Fruit fly (Drosophila melanogaster): ENCODE results near the gene CG33494.

The CG33494 gene

DNA sequence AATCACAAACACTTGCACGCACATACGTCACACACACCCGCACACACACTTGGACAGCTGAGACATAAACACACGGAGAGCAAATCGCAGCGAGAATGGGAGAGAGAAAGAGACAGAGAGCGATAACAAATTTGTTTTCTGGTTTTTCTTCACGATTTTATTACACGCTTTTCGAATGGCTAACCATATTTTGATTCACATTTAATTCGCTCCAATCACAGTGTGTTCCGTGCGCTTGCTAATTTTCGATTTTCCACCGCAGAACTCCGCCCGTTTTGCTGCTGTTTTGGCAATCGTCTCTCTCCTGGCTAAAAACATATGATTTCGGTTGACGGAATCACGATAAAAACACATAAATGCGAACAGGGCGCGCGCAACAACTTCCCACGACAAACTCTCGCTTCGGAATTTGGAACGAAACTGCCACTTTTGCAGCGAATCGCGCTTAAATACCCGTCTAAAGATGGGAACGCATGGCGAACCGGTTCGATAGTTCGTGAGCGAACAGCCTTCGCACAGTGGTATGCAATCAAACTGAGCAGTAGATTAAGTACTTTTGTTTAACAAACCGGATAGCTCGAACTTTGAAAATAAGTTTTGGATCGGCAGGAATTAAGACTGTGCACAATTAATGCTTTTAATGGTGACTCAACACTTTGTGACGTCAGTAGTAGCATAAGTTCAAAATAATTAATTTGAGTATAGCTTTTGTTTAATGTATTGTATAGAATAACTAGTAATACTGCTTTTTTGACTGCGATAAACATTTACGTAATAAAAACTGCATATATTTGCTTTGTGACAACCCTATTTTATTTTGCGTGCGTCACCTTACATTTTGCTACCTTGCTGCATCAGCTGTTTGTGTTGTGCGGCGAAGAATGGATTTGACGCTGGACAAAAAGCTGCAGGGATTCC, 22.1 kb downstream of the CG33494 start, which contains the start of the genes Fur1 and Vps33B (continued):
- TF ChIP-seq CG17829 (tag; optimal IDR thresholded peaks at IDR 0.05) (peak; percentile 98), da (GFP tag; optimal IDR thresholded peaks at IDR 0.05) (peak; percentile 96), Asciz (GFP tag; optimal IDR thresholded peaks at IDR 0.05) (peak; percentile 90), CG12744 (GFP tag; optimal IDR thresholded peaks at IDR 0.05) (peak; percentile 95), croc (GFP tag; conservative IDR thresholded peaks at IDR 0.05) (peak; percentile 92), pita (GFP tag; optimal IDR thresholded peaks at IDR 0.05) (no peak), dimm (GFP tag; IDR thresholded peaks at IDR 0.05) (peak; percentile 86), CG7556 (GFP tag; optimal IDR thresholded peaks at IDR 0.05) (peak; percentile 98), CG34376 (GFP tag; optimal IDR thresholded peaks at IDR 0.05) (peak; percentile 96), aop (GFP tag; IDR thresholded peaks at IDR 0.05) (no peak; the same call in 1 of the 2 replicates), fru (optimal IDR thresholded peaks at IDR 0.05) (no peak), Mad (GFP tag; optimal IDR thresholded peaks at IDR 0.05) (peak; percentile 98), insv (GFP tag; optimal IDR thresholded peaks at IDR 0.05) (peak; percentile 62 to 80), chn (GFP tag; optimal IDR thresholded peaks at IDR 0.05) (peak; percentile 99), Eip74EF (GFP tag; optimal IDR thresholded peaks at IDR 0.05) (peak in 1 of 2 experiments; percentile 90), Nf-YB (GFP tag; optimal IDR thresholded peaks at IDR 0.05) (peak; percentile 84), Taf1 (GFP tag; IDR thresholded peaks at IDR 0.05) (peak; percentile 90), Ets97D (GFP tag; optimal IDR thresholded peaks at IDR 0.05) (peak; percentile 96), CG14441 (GFP tag; IDR thresholded peaks at IDR 0.05) (peak; percentile 92), CrebB (tag; optimal IDR thresholded peaks at IDR 0.05) (peak; percentile 94), CG1602 (GFP tag; optimal IDR thresholded peaks at IDR 0.05) (peak; percentile 98), caup (GFP tag; optimal IDR thresholded peaks at IDR 0.05; ENCODE audit: severe bottlenecking) (peak; percentile 95), ATbp (GFP tag; optimal IDR thresholded peaks at IDR 0.05) (peak; percentile 92), Sry-δ (GFP tag; optimal IDR thresholded peaks at IDR 0.05) (peak; percentile 93), scrt (GFP tag; optimal IDR thresholded peaks at IDR 0.05) (peak; percentile 87), ttk (GFP tag; IDR thresholded peaks at IDR 0.05) (peak; percentile 91; the same call in 1 of the 2 replicates), CG10274 (GFP tag; optimal IDR thresholded peaks at IDR 0.05) (peak; percentile 89), CG11085 (GFP tag; IDR thresholded peaks at IDR 0.05) (peak; percentile 91), dmrt99B (tag; optimal IDR thresholded peaks at IDR 0.05) (peak; percentile 97), chm (GFP tag; IDR thresholded peaks at IDR 0.05) (peak; percentile 84), Fer1 (GFP tag; optimal IDR thresholded peaks at IDR 0.05) (peak; percentile 96), Bgb (GFP tag; IDR thresholded peaks at IDR 0.05; ENCODE audit: partially characterized antibody) (peak; percentile 90), tll (GFP tag; optimal IDR thresholded peaks at IDR 0.05) (peak; percentile 28 to 94), Trl (optimal IDR thresholded peaks at IDR 0.05) (peak; percentile 75 to 95), Trl (GFP tag; optimal IDR thresholded peaks at IDR 0.05) (peak; percentile 98), CG13624 (GFP tag; optimal IDR thresholded peaks at IDR 0.05) (peak; percentile 98), CG1233 (GFP tag; optimal IDR thresholded peaks at IDR 0.05) (peak; percentile 96), CG13287 (GFP tag; IDR thresholded peaks at IDR 0.05; ENCODE audit: partially characterized antibody) (peak; percentile 80), stc (GFP tag; IDR thresholded peaks at IDR 0.05) (peak; percentile 93), tgo (GFP tag; IDR thresholded peaks at IDR 0.05) (peak; percentile 95), Oli (tag; optimal IDR thresholded peaks at IDR 0.05) (peak; percentile 97), MTF-1 (GFP tag; optimal IDR thresholded peaks at IDR 0.05; ENCODE audit: borderline replicate concordance) (peak; percentile 83), trh (GFP tag; optimal IDR thresholded peaks at IDR 0.05) (peak; percentile 96), HLH3B (GFP tag; IDR thresholded peaks at IDR 0.05) (peak; percentile 95), pnt (GFP tag; optimal IDR thresholded peaks at IDR 0.05) (peak; percentile 98), CG42726 (GFP tag; IDR thresholded peaks at IDR 0.05; ENCODE audit: partially characterized antibody) (peak; percentile 88), dysf (GFP tag; IDR thresholded peaks at IDR 0.05) (peak; percentile 95), CG4820 (GFP tag; optimal IDR thresholded peaks at IDR 0.05) (peak; percentile 97)
